Worm (Caenorhabditis elegans): ENCODE results near the gene R05C11.4.

DNA sequence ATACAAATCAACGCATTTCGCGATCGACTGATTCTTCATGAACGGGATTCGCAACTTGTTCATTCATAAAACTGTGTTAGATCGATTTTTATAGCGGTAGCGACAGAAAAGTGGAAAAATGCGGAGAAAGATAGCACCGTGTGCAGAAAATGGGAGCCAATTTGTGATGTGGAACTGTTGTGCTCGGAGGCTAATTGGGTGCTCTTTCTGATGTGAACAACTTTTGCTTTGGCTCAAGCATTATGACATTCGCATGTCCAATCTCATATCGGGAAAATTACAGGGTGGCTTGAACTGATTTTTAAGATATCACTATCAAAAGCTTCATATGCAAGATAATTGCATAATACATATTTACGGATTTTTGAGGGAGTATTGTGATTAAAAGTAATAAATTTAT is 48.5 kb downstream of the R05C11.4 start, which contains the start of gene C23H5.11:
- TF ChIP-seq lsy-2 (tag; optimal IDR thresholded peaks at IDR 0.05) (no peak), blmp-1 (tag; optimal IDR thresholded peaks at IDR 0.05) (no peak), lin-13 (tag; optimal IDR thresholded peaks at IDR 0.05) (no peak), lin-32 (GFP tag; optimal IDR thresholded peaks at IDR 0.05) (no peak), pha-4 (tag; optimal IDR thresholded peaks at IDR 0.05) (no peak), ztf-11 (tag; optimal IDR thresholded peaks at IDR 0.05) (no peak), snpc-4 (tag; optimal IDR thresholded peaks at IDR 0.05) (no peak), nhr-237 (tag; optimal IDR thresholded peaks at IDR 0.05) (no peak), nhr-76 (tag; optimal IDR thresholded peaks at IDR 0.05) (no peak), flh-1 (GFP tag; optimal IDR thresholded peaks at IDR 0.05) (no peak)
